Worm (Caenorhabditis elegans) whole organism, L1 larva: Measurements from ENCODE around the gene K07H8.9.

Experiments used
- C04F5.9 ChIP-seq: sonication (generic microtip); optimal IDR thresholded peaks from 2 replicates; lab custom pipeline; 2016; ENCODE audit warnings: missing genetic modification characterization, missing compliant biosample characterization
- C16A3.4 ChIP-seq: fragments of 150-350 bp; optimal IDR thresholded peaks from 2 replicates; lab custom pipeline; 2014; ENCODE audit warnings: missing biosample characterization, missing genetic modification characterization
- F16B12.6 ChIP-seq: fragments of 150-350 bp; optimal IDR thresholded peaks from 2 replicates; lab custom pipeline; 2014; ENCODE audit warnings: missing biosample characterization, missing genetic modification characterization
- Y116A8C.19 ChIP-seq: sonication (generic microtip); optimal IDR thresholded peaks from 2 replicates; lab custom pipeline; 2016; ENCODE audit warnings: missing compliant biosample characterization, missing genetic modification characterization, borderline replicate concordance
- aha-1 ChIP-seq: fragments of 150-350 bp; optimal IDR thresholded peaks from 2 replicates; lab custom pipeline; 2014; ENCODE audit warnings: missing biosample characterization, missing genetic modification characterization
- ama-1 ChIP-seq: fragments of 150-350 bp; optimal IDR thresholded peaks from 2 replicates; lab custom pipeline; 2014
- blmp-1 ChIP-seq: fragments of 150-350 bp; optimal IDR thresholded peaks from 2 replicates; lab custom pipeline; 2014; ENCODE audit warnings: missing biosample characterization, missing genetic modification characterization
- ceh-8 ChIP-seq: fragments of 200-800 bp; sonication (Bioruptor generic); optimal IDR thresholded peaks from 2 replicates; lab custom pipeline; 2018; ENCODE audit warnings: mild to moderate bottlenecking, missing genetic modification characterization, moderate library complexity, missing compliant biosample characterization
- ceh-82 ChIP-seq, 3 experiments: fragments of 150-350 bp in 1 of 3; sonication (generic microtip) in 2 of 3; optimal IDR thresholded peaks; 2 replicates each; lab custom pipeline; 2014 to 2017; ENCODE audit warnings: missing biosample characterization in 3 of 3, missing genetic modification characterization in 3 of 3
- dpl-1 ChIP-seq, 3 experiments: fragments of 150-350 bp in 2 of 3; sonication (generic microtip) in 1 of 3; optimal IDR thresholded peaks; 2 replicates each; lab custom pipeline; 2014 to 2017; ENCODE audit warnings: missing biosample characterization in 3 of 3, missing genetic modification characterization in 3 of 3, missing genetic modification reagents in 3 of 3
- dsc-1 ChIP-seq: sonication (generic microtip); optimal IDR thresholded peaks from 2 replicates; lab custom pipeline; 2016; ENCODE audit warnings: mild to moderate bottlenecking, missing genetic modification characterization, missing compliant biosample characterization
- egl-27 ChIP-seq, 2 experiments: fragments of 150-350 bp in 1 of 2; sonication (generic microtip); optimal IDR thresholded peaks; 3 replicates each; lab custom pipeline; 2017 to 2018; ENCODE audit warnings: missing biosample characterization in 2 of 2, missing genetic modification characterization in 2 of 2, missing genetic modification reagents in 2 of 2
- elt-3 ChIP-seq, 6 experiments: fragments of 150-350 bp in 1 of 6; sonication (generic microtip); optimal IDR thresholded peaks; 2 replicates each; lab custom pipeline; 2017 to 2018; ENCODE audit warnings: missing biosample characterization in 6 of 6, missing genetic modification characterization in 6 of 6, inconsistent platforms in 1 of 6
- fkh-10 ChIP-seq: sonication (generic microtip); optimal IDR thresholded peaks from 2 replicates; lab custom pipeline; 2017; ENCODE audit warnings: missing biosample characterization, missing genetic modification reagents, missing genetic modification characterization
- fkh-8 ChIP-seq: sonication (generic microtip); optimal IDR thresholded peaks from 2 replicates; lab custom pipeline; 2016; ENCODE audit warnings: mild to moderate bottlenecking, missing genetic modification characterization, missing compliant biosample characterization
- fos-1 ChIP-seq: fragments of 150-350 bp; optimal IDR thresholded peaks from 2 replicates; lab custom pipeline; 2014; ENCODE audit warnings: missing biosample characterization, missing genetic modification characterization
- hlh-17 ChIP-seq: fragments of 200-800 bp; sonication (Bioruptor generic); optimal IDR thresholded peaks from 2 replicates; lab custom pipeline; 2018; ENCODE audit warnings: missing genetic modification characterization, mild to moderate bottlenecking, missing compliant biosample characterization, moderate library complexity, borderline replicate concordance
- hlh-4 ChIP-seq: sonication (generic microtip); optimal IDR thresholded peaks from 2 replicates; lab custom pipeline; 2016; ENCODE audit warnings: mild to moderate bottlenecking, missing genetic modification characterization, missing compliant biosample characterization
- hpl-2 ChIP-seq: fragments of 150-350 bp; optimal IDR thresholded peaks from 2 replicates; lab custom pipeline; 2014; ENCODE audit warnings: missing biosample characterization, missing genetic modification reagents, missing genetic modification characterization
- lin-14 ChIP-seq: fragments of 200-800 bp; sonication (Bioruptor generic); optimal IDR thresholded peaks from 2 replicates; lab custom pipeline; 2018; ENCODE audit warnings: mild to moderate bottlenecking, missing genetic modification characterization, moderate library complexity, missing compliant biosample characterization
- lin-15B ChIP-seq: fragments of 150-350 bp; sonication (generic microtip); optimal IDR thresholded peaks from 3 replicates; lab custom pipeline; 2014; ENCODE audit warnings: missing biosample characterization, missing genetic modification characterization
- lin-39 ChIP-seq: fragments of 150-350 bp; optimal IDR thresholded peaks from 2 replicates; lab custom pipeline; 2014; ENCODE audit warnings: missing biosample characterization, missing genetic modification reagents, missing genetic modification characterization
- lsy-2 ChIP-seq, 2 experiments: fragments of 150-350 bp; optimal IDR thresholded peaks; 2 replicates each; lab custom pipeline; 2014; ENCODE audit warnings: missing biosample characterization in 2 of 2, missing genetic modification characterization in 2 of 2
- mdl-1 ChIP-seq, 2 experiments: fragments of 150-350 bp; optimal IDR thresholded peaks; 2 replicates each; lab custom pipeline; 2014 to 2017; ENCODE audit warnings: missing biosample characterization in 2 of 2, missing genetic modification characterization in 2 of 2, inconsistent platforms in 1 of 2
- mep-1 ChIP-seq: fragments of 150-350 bp; optimal IDR thresholded peaks from 2 replicates; lab custom pipeline; 2014; ENCODE audit warnings: missing biosample characterization, missing genetic modification characterization
- nhr-12 ChIP-seq: sonication (generic microtip); optimal IDR thresholded peaks from 2 replicates; lab custom pipeline; 2017; ENCODE audit warnings: missing biosample characterization, missing genetic modification characterization
- nhr-19 ChIP-seq: fragments of 200-800 bp; sonication (Bioruptor generic); conservative IDR thresholded peaks from 2 replicates; pipeline ENCODE4 v1.3.6; 2022; ENCODE audit warnings: missing genetic modification characterization, missing compliant biosample characterization
- nhr-237 ChIP-seq: fragments of 150-350 bp; optimal IDR thresholded peaks from 2 replicates; lab custom pipeline; 2014; ENCODE audit warnings: missing biosample characterization, missing genetic modification characterization
- nhr-28 ChIP-seq: fragments of 150-350 bp; optimal IDR thresholded peaks from 2 replicates; lab custom pipeline; 2014; ENCODE audit warnings: missing biosample characterization, missing genetic modification characterization
- nhr-47 ChIP-seq: sonication (generic microtip); optimal IDR thresholded peaks from 2 replicates; lab custom pipeline; 2016; ENCODE audit warnings: mild to moderate bottlenecking, missing genetic modification characterization, moderate library complexity, missing compliant biosample characterization
- nhr-76 ChIP-seq: sonication (generic microtip); optimal IDR thresholded peaks from 2 replicates; lab custom pipeline; 2017; ENCODE audit warnings: missing biosample characterization, missing genetic modification characterization
- nhr-77 ChIP-seq: fragments of 150-350 bp; optimal IDR thresholded peaks from 2 replicates; lab custom pipeline; 2014; ENCODE audit warnings: missing biosample characterization, missing genetic modification characterization
- nhr-85 ChIP-seq: sonication (generic microtip); peaks from one replicate; lab custom pipeline; 2016; ENCODE audit warnings: missing genetic modification characterization, inconsistent platforms, missing compliant biosample characterization
- nhr-90 ChIP-seq: sonication (generic microtip); optimal IDR thresholded peaks from 2 replicates; lab custom pipeline; 2016; ENCODE audit warnings: mild to moderate bottlenecking, missing genetic modification characterization, missing compliant biosample characterization; ENCODE audit not compliant: poor library complexity
- pag-3 ChIP-seq: sonication (generic microtip); optimal IDR thresholded peaks from 2 replicates; lab custom pipeline; 2017; ENCODE audit warnings: missing genetic modification characterization, mild to moderate bottlenecking, missing compliant biosample characterization, antibody characterized with exemption, borderline replicate concordance; ENCODE audit not compliant: insufficient read depth
- pax-3 ChIP-seq: fragments of 200-800 bp; sonication (Bioruptor generic); optimal IDR thresholded peaks from 2 replicates; lab custom pipeline; 2018; ENCODE audit warnings: mild to moderate bottlenecking, missing genetic modification characterization, moderate library complexity, missing compliant biosample characterization
- rnt-1 ChIP-seq: sonication (generic microtip); optimal IDR thresholded peaks from 2 replicates; lab custom pipeline; 2016; ENCODE audit warnings: mild to moderate bottlenecking, missing genetic modification characterization, moderate library complexity, missing compliant biosample characterization
- snu-23 ChIP-seq: sonication (generic microtip); optimal IDR thresholded peaks from 2 replicates; lab custom pipeline; 2016; ENCODE audit warnings: missing genetic modification characterization, missing compliant biosample characterization
- sptf-1 ChIP-seq: fragments of 150-350 bp; optimal IDR thresholded peaks from 2 replicates; lab custom pipeline; 2014; ENCODE audit warnings: missing biosample characterization, missing genetic modification characterization
- sup-37 ChIP-seq: fragments of 200-800 bp; sonication (Bioruptor generic); optimal IDR thresholded peaks from 2 replicates; lab custom pipeline; 2018; ENCODE audit warnings: mild to moderate bottlenecking, missing genetic modification characterization, missing compliant biosample characterization
- unc-62 ChIP-seq: fragments of 150-350 bp; optimal IDR thresholded peaks from 2 replicates; lab custom pipeline; 2014; ENCODE audit warnings: missing biosample characterization, missing genetic modification reagents, missing genetic modification characterization
- unc-86 ChIP-seq: sonication (generic microtip); optimal IDR thresholded peaks from 2 replicates; lab custom pipeline; 2016; ENCODE audit warnings: missing genetic modification characterization, missing compliant biosample characterization
- unc-98 ChIP-seq: fragments of 200-800 bp; sonication (Bioruptor generic); IDR thresholded peaks from 2 replicates; pipeline ENCODE4 v1.3.6; 2022; ENCODE audit warnings: missing genetic modification characterization, missing compliant biosample characterization
- zag-1 ChIP-seq: fragments of 150-350 bp; optimal IDR thresholded peaks from 2 replicates; lab custom pipeline; 2014; ENCODE audit warnings: missing biosample characterization, missing genetic modification characterization

The K07H8.9 gene

ce11 chrIV:8289505-8289579, 3.1 kb upstream of the K07H8.9 start, which contains the start of gene nucl-1:
Gene nucl-1, minus strand, starts transcription at chrIV:8289530.
- no peak for TF ChIP-seq lin-14 (GFP tag; lab: Kevin White, UChicago)
- TF ChIP-seq fos-1 (tag; lab: Kevin White, UChicago): no peak
- no peak for TF ChIP-seq pag-3 (tag; lab: Kevin White, UChicago)
- TF ChIP-seq F16B12.6 (tag; lab: Kevin White, UChicago): no peak
- TF ChIP-seq lsy-2 (tag; optimal IDR thresholded peaks at IDR 0.05; lab: Kevin White, UChicago): no peak
- TF ChIP-seq dpl-1 (GFP tag; optimal IDR thresholded peaks at IDR 0.05; lab: Kevin White, UChicago): no peak
- no peak for TF ChIP-seq unc-98 (GFP tag; lab: Robert Waterston, UW)
- TF ChIP-seq dsc-1 (tag; lab: Kevin White, UChicago): no peak
- no peak for TF ChIP-seq nhr-12
- no peak for TF ChIP-seq nhr-237 (tag; lab: Kevin White, UChicago)
- TF ChIP-seq nhr-77 (tag; lab: Kevin White, UChicago): no peak
- TF ChIP-seq hpl-2 (GFP tag; lab: Kevin White, UChicago): no peak
- TF ChIP-seq ceh-82 (tag; optimal IDR thresholded peaks at IDR 0.05; lab: Kevin White, UChicago): no peak
- TF ChIP-seq Y116A8C.19 (tag; lab: Kevin White, UChicago): no peak
- TF ChIP-seq ama-1: no peak
- TF ChIP-seq, all 84 proteins: peak for 0

- TF ChIP-seq ceh-8 (GFP tag; lab: Kevin White, UChicago) (peak; percentile 1), lin-15B (tag; lab: Kevin White, UChicago) (no peak)
These were observed 2.8 kb upstream of the K07H8.9 start for ce11 chrIV:8289105-8289504.

ce11 chrIV:8287287-8287686, 1.0 kb upstream of the K07H8.9 start:
- TF ChIP-seq unc-86 (tag; lab: Kevin White, UChicago) (no peak), fkh-10 (GFP tag; lab: Kevin White, UChicago) (no peak), nhr-47 (tag; lab: Kevin White, UChicago) (no peak), nhr-28 (tag; lab: Kevin White, UChicago) (no peak), rnt-1 (tag; lab: Kevin White, UChicago) (no peak), mep-1 (tag; lab: Kevin White, UChicago) (no peak), nhr-85 (tag; lab: Kevin White, UChicago) (no peak), nhr-19 (GFP tag; lab: Robert Waterston, UW) (no peak), fkh-8 (tag; lab: Kevin White, UChicago) (no peak), snu-23 (no peak), C16A3.4 (tag; lab: Kevin White, UChicago) (no peak), unc-62 (GFP tag; lab: Kevin White, UChicago) (no peak), sup-37 (GFP tag; lab: Kevin White, UChicago) (no peak), nhr-90 (tag; lab: Kevin White, UChicago) (no peak), dsc-1 (tag; lab: Kevin White, UChicago) (no peak), hlh-17 (GFP tag; lab: Kevin White, UChicago) (no peak), pax-3 (tag; lab: Kevin White, UChicago) (no peak), zag-1 (no peak), aha-1 (no peak), hlh-4 (tag; lab: Kevin White, UChicago) (no peak)

- TF ChIP-seq elt-3 (tag; optimal IDR thresholded peaks at IDR 0.05; lab: Kevin White, UChicago) (no peak), lin-39 (tag; lab: Kevin White, UChicago) (no peak), blmp-1 (tag; lab: Kevin White, UChicago) (no peak), C04F5.9 (tag; lab: Kevin White, UChicago) (no peak), hpl-2 (GFP tag; lab: Kevin White, UChicago) (no peak), aha-1 (no peak), mdl-1 (tag; optimal IDR thresholded peaks at IDR 0.05; lab: Kevin White, UChicago) (no peak), nhr-76 (no peak), sptf-1 (tag; lab: Kevin White, UChicago) (no peak), egl-27 (tag; optimal IDR thresholded peaks at IDR 0.05; lab: Kevin White, UChicago) (no peak), mep-1 (tag; lab: Kevin White, UChicago) (no peak)
- TF ChIP-seq, all 84 proteins: peak for 0
These were observed 3.1 kb downstream of the K07H8.9 start for ce11 chrIV:8283214-8283613.
